Fruit fly (Drosophila melanogaster): Measurements from ENCODE around the gene Kebab.

The Kebab gene

DNA sequence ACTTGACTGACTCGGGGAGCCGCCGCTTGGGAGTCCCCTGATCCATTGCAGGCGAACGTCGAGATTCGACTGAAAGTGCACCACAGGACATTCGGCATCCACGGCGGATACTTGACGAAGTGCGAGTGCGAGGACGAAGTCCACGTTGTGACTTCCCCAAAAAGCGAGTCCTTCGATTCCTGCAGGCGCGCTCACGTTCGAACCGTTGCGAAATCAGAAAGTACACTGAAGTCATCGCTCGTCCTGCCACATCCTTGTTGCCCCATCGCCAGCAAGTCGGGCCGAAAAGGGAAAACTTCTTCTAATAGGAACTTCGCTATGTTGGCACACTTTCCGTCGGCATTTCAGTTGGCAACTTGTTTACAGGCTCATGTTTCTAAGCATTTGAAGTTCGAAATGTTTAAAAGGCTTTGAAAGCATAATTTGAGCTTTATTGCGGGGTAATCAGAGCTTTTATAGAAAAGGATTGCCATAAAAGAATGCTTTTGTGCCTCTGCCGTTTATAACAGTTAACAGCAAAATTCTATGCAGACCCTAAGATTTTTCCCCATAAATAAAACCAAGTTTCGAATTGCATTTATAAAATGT, 39.1 kb upstream of the Kebab start, which contains the start of gene CG33543 (continued):
- no peak for TF ChIP-seq HmgD (GFP tag; optimal IDR thresholded peaks at IDR 0.05)
- no peak for TF ChIP-seq nau (GFP tag; optimal IDR thresholded peaks at IDR 0.05)

DNA sequence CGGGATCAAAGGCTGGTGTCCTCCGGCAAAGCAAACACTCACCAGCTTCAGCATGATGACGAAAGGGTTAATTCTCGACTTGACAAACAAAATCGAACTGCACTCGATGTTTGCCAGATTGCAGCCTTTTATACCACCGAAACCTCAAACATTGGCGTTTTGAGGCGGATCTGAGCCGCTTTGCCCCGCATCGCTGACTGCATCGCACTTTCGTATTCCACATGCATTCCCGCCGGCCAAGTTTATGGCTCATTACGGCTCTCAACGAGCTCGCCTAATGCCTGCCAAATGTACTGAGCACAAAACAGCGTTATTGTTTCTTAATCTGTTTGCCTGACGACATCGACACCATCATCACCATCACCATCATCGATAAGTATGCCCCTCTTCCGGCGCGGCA, 38.2 kb upstream of the Kebab start, which contains the start of gene CG15353:
CG15353 (minus strand) TSS at position 101 of the 400 bp plus-strand sequence.
- 0 out of 2 replicates have a peak, but pooled peaks have one; percentile 22 for TF ChIP-seq Dref (GFP tag; IDR thresholded peaks at IDR 0.05)
- TF ChIP-seq CG3995 (GFP tag; optimal IDR thresholded peaks at IDR 0.05): no peak

DNA sequence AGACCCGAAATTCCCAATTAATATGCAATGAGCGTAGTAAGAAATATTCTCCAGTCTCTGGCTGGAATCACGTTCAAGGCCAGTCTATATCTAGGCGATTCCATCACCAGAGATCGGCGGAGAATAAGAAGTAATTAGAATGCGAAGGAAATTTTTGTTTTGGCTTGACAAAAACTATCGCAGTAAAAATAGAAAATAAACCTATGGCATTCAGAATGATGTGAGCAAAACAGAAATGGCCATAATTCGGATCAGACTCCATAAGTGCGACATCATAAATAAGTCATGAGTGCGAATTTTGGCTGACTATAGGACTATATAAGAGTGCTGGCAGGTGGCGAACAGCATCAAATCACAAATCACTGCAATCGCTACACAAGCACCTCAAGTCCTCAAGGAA, 37.2 kb upstream of the Kebab start, which contains the start of gene Nplp4:
Nplp4 (plus strand) TSS at position 301 of the 400 bp plus-strand sequence.
- no peak for TF ChIP-seq psq (GFP tag; optimal IDR thresholded peaks at IDR 0.05)
- no peak for TF ChIP-seq CG12219 (GFP tag; optimal IDR thresholded peaks at IDR 0.05)
- no peak for TF ChIP-seq jing (GFP tag; optimal IDR thresholded peaks at IDR 0.05)
- TF ChIP-seq Mes4 (GFP tag; optimal IDR thresholded peaks at IDR 0.05): no peak
- TF ChIP-seq Xbp1 (GFP tag; optimal IDR thresholded peaks at IDR 0.05): no peak
- TF ChIP-seq CG34224 (GFP tag; IDR thresholded peaks at IDR 0.05; ENCODE audit: partially characterized antibody): no peak
- TF ChIP-seq HLH3B (GFP tag; IDR thresholded peaks at IDR 0.05): no peak
- TF ChIP-seq Dad (GFP tag; optimal IDR thresholded peaks at IDR 0.05): no peak
- no peak for TF ChIP-seq CG15696 (tag; optimal IDR thresholded peaks at IDR 0.05)

DNA sequence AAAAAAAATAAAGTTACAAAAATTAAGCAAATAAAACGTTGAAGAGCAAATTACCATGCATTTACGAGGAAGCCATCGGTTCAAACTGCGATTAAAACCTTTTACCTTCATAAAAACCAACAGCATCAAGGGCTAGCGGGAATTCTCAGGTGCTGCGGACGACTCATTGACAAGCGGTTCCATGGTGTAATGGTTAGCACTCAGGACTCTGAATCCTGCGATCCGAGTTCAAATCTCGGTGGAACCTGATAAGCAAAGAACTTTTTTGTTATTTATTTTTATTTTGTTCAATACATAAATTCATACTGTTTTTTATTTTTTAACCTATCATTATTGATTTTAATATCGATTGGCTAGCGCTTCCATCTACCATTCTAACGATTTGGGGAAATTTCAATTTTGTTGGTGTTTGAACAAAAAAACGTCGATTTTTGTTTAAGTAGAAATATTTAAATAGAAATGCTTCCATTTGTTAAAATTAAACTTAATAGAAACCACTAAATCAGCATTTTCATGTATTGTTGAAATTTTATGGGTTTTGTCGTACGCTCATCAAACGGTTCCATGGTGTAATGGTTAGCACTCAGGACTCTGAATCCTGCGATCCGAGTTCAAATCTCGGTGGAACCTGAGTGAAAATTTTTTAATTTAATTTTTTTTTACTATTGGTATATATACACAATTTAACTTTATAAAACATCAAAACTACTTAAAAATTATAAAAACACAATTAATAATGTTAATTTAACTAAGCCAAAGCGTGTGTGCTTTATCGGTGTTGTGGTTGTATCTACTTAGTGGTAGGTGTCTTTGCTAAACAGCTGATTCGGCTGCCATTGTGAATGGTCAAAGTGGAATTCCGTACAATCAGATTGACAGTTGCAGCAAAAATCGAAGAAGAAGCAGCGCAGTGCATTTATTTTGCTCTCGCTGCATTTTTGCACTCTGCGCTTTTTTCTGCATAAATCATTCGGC, 36.0 kb upstream of the Kebab start, which contains the start of gene CG4238:
CG4238 (plus strand) TSS at position 880 of the 975 bp plus-strand sequence.
- no peak for TF ChIP-seq CG15269 (tag; optimal IDR thresholded peaks at IDR 0.05)
- TF ChIP-seq NK7.1 (GFP tag; optimal IDR thresholded peaks at IDR 0.05): no peak
- TF ChIP-seq sna (GFP tag; IDR thresholded peaks at IDR 0.05; ENCODE audit: partially characterized antibody): no peak
- TF ChIP-seq H15 (GFP tag; IDR thresholded peaks at IDR 0.05): no peak
- no peak for TF ChIP-seq Atf3 (GFP tag; optimal IDR thresholded peaks at IDR 0.05)
- no peak for TF ChIP-seq CG15011 (GFP tag; optimal IDR thresholded peaks at IDR 0.05)
- no peak for TF ChIP-seq CG11723 (GFP tag; optimal IDR thresholded peaks at IDR 0.05)
- TF ChIP-seq Bteb2 (GFP tag; optimal IDR thresholded peaks at IDR 0.05): no peak
- TF ChIP-seq sd (tag; optimal IDR thresholded peaks at IDR 0.05): peak; percentile 99
- no peak for TF ChIP-seq D19A (tag; optimal IDR thresholded peaks at IDR 0.05)
- TF ChIP-seq CG2199 (GFP tag; IDR thresholded peaks at IDR 0.05): no peak
- TF ChIP-seq ap (GFP tag; IDR thresholded peaks at IDR 0.05): no peak
- no peak for TF ChIP-seq Usf (GFP tag; optimal IDR thresholded peaks at IDR 0.05)
- TF ChIP-seq Lhr (GFP tag; optimal IDR thresholded peaks at IDR 0.05): peak; percentile 1
- TF ChIP-seq sr (GFP tag; IDR thresholded peaks at IDR 0.05): no peak
- no peak for TF ChIP-seq CG17912 (GFP tag; optimal IDR thresholded peaks at IDR 0.05)
- no peak for TF ChIP-seq CG16815 (GFP tag; optimal IDR thresholded peaks at IDR 0.05)
- no peak for TF ChIP-seq CG3838 (GFP tag; optimal IDR thresholded peaks at IDR 0.05)
- no peak for TF ChIP-seq CG13424 (tag; optimal IDR thresholded peaks at IDR 0.05)
- TF ChIP-seq Neu2 (GFP tag; optimal IDR thresholded peaks at IDR 0.05; ENCODE audit: borderline replicate concordance): no peak
- TF ChIP-seq CG16779 (GFP tag; IDR thresholded peaks at IDR 0.05): no peak
- TF ChIP-seq CG4282 (GFP tag; optimal IDR thresholded peaks at IDR 0.05): no peak
- no peak for TF ChIP-seq CG31224 (GFP tag; IDR thresholded peaks at IDR 0.05)
- TF ChIP-seq bbx (GFP tag; IDR thresholded peaks at IDR 0.05; ENCODE audit: partially characterized antibody): peak; percentile 69
- no peak for TF ChIP-seq bcd (GFP tag; optimal IDR thresholded peaks at IDR 0.05)
- TF ChIP-seq CG3726 (GFP tag; IDR thresholded peaks at IDR 0.05): no peak
- no peak for TF ChIP-seq PHDP (tag; optimal IDR thresholded peaks at IDR 0.05)
- TF ChIP-seq kni (GFP tag; optimal IDR thresholded peaks at IDR 0.05): peak; percentile 5
- no peak for TF ChIP-seq CG10366 (GFP tag; IDR thresholded peaks at IDR 0.05)
- peak; percentile 30 for TF ChIP-seq CG12659 (GFP tag; optimal IDR thresholded peaks at IDR 0.05)

Measured in whole organism, embryonic.